Fruit fly (Drosophila melanogaster) Kc167 (cell line): ENCODE results near the gene CG11815.

Experiments
- Myc ChIP-seq: fragments of >200 bp; optimal IDR thresholded peaks from 2 replicates; lab custom pipeline; 2017; ENCODE audit warnings: missing external identifiers
- Sin3A ChIP-seq: fragments of >200 bp; optimal IDR thresholded peaks from 2 replicates; lab custom pipeline; 2018; ENCODE audit warnings: missing external identifiers
- h ChIP-seq: fragments of >200 bp; optimal IDR thresholded peaks from 3 replicates; lab custom pipeline; 2018; ENCODE audit warnings: missing external identifiers
- insv ChIP-seq: fragments of >200 bp; optimal IDR thresholded peaks from 3 replicates; lab custom pipeline; 2018; ENCODE audit warnings: missing external identifiers
- psq ChIP-seq: fragments of >200 bp; optimal IDR thresholded peaks from 2 replicates; lab custom pipeline; 2017; ENCODE audit warnings: missing external identifiers
- ttk ChIP-seq: sonication (Bioruptor generic); optimal IDR thresholded peaks from 2 replicates; lab custom pipeline; 2017; ENCODE audit warnings: missing external identifiers

Gene CG11815

DNA sequence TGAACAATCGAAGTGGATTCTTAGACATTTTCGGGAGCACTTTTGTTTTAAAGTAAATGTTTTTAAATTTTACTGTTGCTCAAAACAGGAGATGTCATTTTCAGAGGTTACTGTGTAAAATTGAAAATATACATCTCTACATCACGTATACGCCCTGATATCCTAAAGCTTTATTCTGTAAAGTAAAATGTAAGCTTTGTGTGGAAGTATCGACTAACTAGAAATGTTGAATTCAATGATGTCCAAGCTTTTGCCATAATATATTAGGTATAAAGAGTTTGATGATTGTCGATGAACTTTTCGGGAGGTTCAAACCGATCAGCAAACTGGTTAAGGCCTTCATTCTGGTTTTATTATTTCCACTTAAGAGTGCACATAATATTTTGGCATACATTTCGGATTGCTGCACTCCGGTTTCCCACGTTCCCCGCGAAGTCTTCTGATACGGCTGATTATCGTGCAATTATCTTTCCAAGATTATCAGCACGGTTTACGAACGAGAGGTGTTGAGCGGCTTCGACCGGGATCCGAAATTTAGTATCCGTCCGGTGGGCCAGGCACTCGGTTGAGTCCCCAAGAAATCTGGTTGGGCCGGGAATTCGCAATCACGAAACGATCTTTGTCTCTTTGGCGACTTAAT, at the start of gene CG11815, which contains the start of gene acs:
Gene CG11815, minus strand, starts transcription at position 98 of the 640 bp plus-strand sequence.
Gene acs, plus strand, starts transcription at position 536 of the 640 bp plus-strand sequence.
- TF ChIP-seq Myc (lab: Kevin White, UChicago) (no peak), Sin3A (no peak), h (no peak), ttk (no peak), insv (lab: Kevin White, UChicago) (no peak), psq (lab: Kevin White, UChicago) (no peak)

DNA sequence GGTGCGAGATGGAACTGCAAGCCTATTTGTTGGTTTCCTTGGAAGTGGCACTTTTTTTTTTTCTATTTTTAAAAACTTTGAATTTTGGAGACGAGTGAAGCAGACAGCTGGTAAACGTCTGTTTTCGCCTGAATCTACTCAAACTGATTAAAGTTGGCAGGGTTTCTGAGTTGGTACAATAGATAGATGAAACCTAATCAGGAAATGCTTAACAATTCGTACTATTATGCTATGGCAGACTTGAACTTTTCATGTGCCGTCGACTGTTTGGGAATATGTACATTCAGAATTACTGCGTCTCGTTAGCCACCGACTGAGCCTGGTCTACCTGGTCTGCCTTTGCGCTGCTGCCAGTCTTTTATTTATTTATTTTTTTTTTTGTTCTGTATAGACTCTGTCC, 34.6 kb upstream of the CG11815 start, which contains the start of gene CG42841:
Gene CG42841, minus strand, starts transcription at position 101 of the 400 bp plus-strand sequence.
- TF ChIP-seq psq (lab: Kevin White, UChicago) (no peak), insv (lab: Kevin White, UChicago) (no peak), Sin3A (no peak), h (no peak)

DNA sequence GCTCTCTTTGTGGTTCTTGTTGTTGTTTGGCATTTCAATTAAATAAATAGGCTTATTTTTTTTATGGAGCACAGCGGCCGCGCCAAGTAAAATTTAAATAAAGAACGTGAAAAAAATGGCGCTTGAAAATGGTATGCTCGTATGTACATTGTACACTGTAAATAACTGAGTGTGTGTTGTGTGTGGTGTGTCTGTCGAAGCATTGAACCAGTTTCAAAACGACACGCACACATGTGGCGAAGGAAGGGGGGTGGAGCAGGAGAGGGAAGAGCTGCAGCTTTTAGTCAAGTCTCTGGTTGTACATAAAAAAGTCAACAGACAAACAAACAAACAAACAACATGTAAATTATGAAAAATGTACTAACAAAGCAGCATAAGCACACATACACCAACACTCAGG, 33.7 kb upstream of the CG11815 start:
- TF ChIP-seq Sin3A (no peak), Myc (lab: Kevin White, UChicago) (no peak), insv (lab: Kevin White, UChicago) (no peak), psq (lab: Kevin White, UChicago) (no peak), ttk (no peak), h (no peak)

DNA sequence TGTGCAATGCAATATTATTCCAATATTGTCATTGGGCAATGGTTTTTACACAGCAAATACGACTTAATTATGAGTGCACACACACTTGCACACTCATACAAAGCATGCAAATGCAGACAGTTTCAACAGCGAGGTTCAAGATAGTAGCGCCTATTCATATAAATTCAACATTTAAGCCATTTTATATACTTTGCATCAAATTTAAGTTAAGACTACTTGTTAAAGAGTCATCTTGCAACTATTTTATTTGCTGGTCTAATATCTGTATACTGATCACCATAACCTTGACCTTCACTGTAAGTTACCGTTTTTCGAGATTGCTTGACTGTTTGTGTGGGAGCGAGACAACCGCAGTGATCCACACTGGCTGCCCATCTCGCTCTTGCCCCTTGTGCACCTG, 14.4 kb upstream of the CG11815 start:
- TF ChIP-seq insv (lab: Kevin White, UChicago) (no peak), ttk (no peak), psq (lab: Kevin White, UChicago) (no peak)

DNA sequence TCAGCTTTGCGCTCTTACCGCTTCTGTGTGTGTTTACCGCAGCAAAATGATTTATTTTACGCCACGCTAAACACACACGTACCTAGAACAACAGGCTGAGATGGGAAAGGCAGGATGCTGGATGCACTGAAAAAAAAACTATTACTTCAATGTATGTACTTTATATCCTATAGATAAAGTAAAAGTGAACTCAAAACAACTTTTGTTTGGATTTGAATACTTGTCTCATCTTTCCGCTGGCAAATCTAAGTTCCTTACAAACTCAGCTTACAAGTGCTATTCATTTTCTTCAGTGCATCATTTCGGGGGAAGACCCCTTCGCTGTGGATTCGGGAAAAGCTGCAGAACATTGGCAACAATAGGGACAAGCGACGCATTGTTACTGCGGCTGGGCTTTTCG, 5.8 kb upstream of the CG11815 start:
- no peak for TF ChIP-seq Myc (lab: Kevin White, UChicago)
- TF ChIP-seq h, result no peak

DNA sequence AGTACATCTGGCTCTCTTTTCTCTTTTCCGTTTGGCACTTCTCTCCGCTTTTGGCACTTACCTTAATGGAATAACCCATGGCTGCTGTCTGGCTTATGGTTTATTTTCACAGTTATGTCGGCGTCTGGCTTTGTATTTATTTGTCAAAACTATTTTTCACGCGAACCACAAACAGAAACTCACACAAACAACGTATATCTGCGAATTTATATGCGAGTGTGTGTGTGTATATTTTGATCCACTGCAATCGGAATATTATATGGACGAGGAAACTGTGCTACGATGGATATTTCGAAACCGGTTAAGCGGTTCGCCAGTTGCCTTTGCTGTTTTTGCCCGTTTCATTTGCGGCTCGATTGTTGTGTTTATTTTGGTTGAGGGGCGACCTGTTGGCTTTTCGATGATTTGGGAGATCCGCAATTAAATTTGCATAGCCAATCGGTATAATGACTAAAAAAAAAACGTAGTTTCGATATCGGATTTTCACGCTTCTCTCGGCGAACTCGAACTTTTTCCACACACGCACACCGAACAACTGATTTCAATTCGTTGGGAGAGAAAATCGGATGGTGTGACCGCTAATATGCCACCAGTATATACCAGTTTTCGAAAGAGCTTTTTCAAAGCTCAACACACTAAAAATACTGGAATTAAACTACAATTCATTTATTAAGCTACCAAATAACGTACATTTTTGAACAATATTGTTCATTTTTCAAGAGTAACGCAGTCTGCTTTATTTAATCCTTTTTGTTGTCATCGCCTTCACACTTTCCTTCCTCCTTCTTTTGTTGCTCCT, 1.3 kb downstream of the CG11815 start, which contains the start of gene CG1927:
Gene CG1927, minus strand, starts transcription at position 541 of the 799 bp plus-strand sequence.
- TF ChIP-seq ttk (no peak), insv (lab: Kevin White, UChicago) (no peak), Sin3A (no peak), Myc (lab: Kevin White, UChicago) (no peak), h (no peak), psq (lab: Kevin White, UChicago) (no peak)

DNA sequence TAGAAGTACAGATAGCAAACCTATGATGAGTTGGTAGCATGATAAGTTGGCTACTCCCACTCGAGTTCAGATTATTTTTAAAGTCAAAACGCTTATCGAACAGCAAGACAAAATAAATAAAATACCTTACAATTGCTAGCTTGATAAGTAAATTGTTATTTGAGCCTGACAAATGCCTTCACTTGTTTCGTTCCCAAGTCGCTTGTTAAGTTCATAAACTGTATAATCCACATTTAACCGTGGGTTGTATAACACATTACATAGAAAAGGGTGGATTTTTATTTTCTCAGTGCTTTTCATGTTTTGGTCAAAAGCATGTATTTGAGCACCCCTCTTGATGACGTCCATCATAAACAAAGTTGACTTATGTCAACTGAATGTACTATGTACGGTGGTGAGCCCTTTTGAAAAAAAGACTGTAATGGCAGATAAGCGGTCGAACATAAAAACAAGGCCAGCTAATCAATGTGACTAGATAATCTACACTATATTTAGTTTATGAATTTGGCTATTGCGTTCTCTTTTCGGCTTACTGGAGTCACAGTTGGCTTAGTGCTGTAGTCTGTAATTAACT, 2.1 kb downstream of the CG11815 start:
- TF ChIP-seq h, result no peak
- no peak for TF ChIP-seq insv (lab: Kevin White, UChicago)
- TF ChIP-seq ttk, result no peak
- no peak for TF ChIP-seq Sin3A
- no peak for TF ChIP-seq psq (lab: Kevin White, UChicago)
- no peak for TF ChIP-seq Myc (lab: Kevin White, UChicago)

DNA sequence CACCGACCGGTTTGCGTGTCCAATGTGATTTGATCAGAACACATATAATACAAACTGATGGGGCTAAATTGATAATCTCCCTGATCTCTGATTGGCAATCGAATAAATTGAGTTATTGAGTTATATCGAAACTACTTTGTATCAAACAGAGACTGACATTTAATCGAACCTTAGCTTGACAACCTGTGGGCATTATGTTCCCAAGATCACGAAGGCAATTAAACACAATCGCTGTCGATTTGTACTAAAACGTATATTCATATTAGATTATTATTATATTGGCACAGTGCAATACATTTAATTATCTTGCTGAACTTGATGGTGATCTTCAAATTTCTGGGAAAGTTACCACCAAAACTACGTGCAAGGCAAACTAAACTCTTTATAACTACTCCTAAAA, 2.6 kb downstream of the CG11815 start:
- TF ChIP-seq psq (lab: Kevin White, UChicago), result no peak

DNA sequence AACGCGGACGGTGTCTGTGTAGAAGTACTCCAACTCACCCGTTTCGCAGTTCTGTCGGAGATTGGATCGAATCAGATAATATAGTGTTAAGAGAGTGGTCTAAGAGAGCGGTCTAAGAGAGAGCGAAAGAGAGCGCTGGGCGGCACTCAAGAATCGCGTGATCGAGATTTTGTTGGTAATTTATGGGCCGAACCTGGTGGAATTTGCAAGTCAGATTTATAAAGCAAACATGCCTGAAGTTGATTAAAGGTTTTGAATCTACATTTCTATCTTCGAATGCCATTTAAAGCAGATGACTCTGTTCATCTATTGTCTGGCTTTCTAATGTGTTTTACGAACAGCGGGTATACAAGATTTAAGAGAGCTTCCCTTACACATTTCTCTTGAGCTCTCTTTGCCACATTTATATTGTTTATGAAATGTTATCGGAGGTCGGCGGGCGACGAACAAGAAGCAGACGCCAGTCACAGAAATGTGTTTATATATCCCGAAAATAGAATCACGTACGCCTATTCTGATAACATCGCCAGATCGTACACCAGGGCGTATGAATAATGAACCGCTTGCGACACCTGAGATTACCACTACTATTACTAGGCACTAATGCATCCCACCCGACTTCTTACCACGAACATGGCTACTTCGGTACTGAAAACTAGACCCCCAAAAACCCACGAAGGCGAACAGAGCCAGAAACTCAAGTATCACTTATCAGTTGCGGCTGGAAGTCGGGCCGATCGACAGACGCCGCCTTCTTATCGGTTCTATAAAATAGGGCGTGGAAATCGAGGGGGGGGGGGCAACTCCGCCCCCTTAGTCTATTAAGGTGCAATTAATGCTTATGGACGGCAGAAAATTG, 3.3 kb downstream of the CG11815 start:
- TF ChIP-seq ttk, result no peak
- TF ChIP-seq Sin3A, result no peak
- TF ChIP-seq insv (lab: Kevin White, UChicago), result no peak
- TF ChIP-seq psq (lab: Kevin White, UChicago), result no peak
- no peak for TF ChIP-seq Myc (lab: Kevin White, UChicago)
- TF ChIP-seq h, result no peak

DNA sequence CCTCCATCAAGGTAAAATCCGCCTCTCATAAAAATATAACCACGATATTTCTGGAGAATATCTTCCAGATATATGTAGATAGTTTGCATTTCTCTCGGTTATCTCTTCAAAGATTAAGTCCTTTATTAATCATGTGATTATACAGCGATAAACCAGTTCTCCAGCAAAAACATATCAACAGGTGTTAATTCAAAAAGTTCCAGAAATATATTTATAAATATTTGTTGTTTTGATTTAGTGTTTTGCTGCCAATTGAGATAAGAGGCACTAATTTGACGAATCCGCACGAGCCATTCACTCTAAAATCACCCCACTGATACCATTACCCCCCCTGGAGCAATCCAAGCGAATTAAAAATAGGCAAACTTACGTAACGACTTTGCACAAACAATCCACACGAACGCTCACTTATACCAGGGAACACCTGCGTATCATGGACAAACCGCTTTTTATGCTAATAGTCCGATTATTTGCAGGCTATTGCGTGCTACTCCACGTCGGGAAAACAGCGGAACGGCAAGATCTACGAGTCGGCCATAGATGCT, 6.3 kb downstream of the CG11815 start:
- TF ChIP-seq Sin3A (no peak), h (no peak), psq (lab: Kevin White, UChicago) (no peak), Myc (lab: Kevin White, UChicago) (no peak)

DNA sequence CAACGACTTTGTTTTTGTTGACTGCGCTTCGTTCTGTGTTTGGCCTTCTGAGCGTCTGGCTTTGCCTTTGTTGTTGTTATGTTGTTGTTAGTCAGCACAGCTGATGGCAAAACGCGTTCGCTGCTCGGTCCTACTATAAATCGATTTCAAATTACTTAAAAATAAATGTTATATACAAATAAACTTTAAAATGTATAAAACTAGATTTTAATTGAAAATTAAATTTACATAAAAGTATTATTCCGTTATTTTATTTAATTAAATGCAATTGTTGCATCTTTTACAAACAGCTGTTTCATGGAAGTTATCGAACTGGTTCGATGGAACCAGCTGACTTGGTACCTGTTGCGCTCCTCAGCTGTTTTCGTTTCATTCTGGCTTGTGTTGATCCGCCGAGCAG, 6.9 kb downstream of the CG11815 start, which contains the start of gene mv:
Gene mv, minus strand, starts transcription at position 80 of the 400 bp plus-strand sequence.
- TF ChIP-seq Sin3A, result no peak
- TF ChIP-seq ttk, result no peak
- TF ChIP-seq psq (lab: Kevin White, UChicago), result no peak
- TF ChIP-seq insv (lab: Kevin White, UChicago), result no peak
- TF ChIP-seq h, result no peak
- TF ChIP-seq Myc (lab: Kevin White, UChicago), result no peak

DNA sequence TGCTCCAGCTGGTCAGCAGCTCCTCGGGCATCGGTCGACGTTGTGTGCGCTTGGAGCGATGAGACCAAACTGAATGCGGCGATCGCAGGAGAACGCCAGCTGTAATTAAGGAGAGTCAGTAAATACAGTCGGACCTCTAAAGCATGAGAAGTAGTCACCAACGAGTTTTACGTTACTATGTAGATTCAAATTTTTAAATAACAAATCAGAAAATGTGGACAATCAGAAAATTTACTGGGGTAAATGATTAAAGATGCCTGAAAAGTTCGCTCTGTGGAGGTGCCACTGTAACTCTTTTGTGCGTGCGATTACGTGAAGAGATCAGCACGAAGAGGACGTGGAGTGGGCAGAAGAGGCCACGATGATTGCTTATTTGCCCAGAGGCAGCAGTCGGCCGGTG, 8.0 kb downstream of the CG11815 start, which contains the start of gene SCOT:
Gene SCOT, plus strand, starts transcription at position 180 of the 400 bp plus-strand sequence.
- no peak for TF ChIP-seq ttk
- TF ChIP-seq Myc (lab: Kevin White, UChicago), result no peak
- TF ChIP-seq insv (lab: Kevin White, UChicago), result no peak
- no peak for TF ChIP-seq h
- TF ChIP-seq Sin3A, result no peak
- no peak for TF ChIP-seq psq (lab: Kevin White, UChicago)
